Worm (Caenorhabditis elegans) whole organism, L4 larva: Measurements from ENCODE around the gene C25F9.5.

Source experiments
- D1046.2 ChIP-seq: fragments of 200-800 bp; sonication (Bioruptor generic); IDR thresholded peaks from 2 replicates; pipeline ENCODE4 v1.3.6; 2022; ENCODE audit warnings: missing genetic modification characterization, missing compliant biosample characterization
- R02D3.7 ChIP-seq: fragments of 150-350 bp; sonication (generic microtip); optimal IDR thresholded peaks from 3 replicates; lab custom pipeline; 2014; ENCODE audit warnings: missing biosample characterization, missing genetic modification characterization
- Y5F2A.4 ChIP-seq: fragments of 200-800 bp; sonication (Bioruptor generic); optimal IDR thresholded peaks from 2 replicates; lab custom pipeline; 2018; ENCODE audit warnings: mild to moderate bottlenecking, missing genetic modification characterization, missing compliant biosample characterization
- Y75B8A.6 ChIP-seq: fragments of 200-800 bp; sonication (Bioruptor generic); IDR thresholded peaks from 2 replicates; pipeline ENCODE4 v1.3.6; 2022; ENCODE audit warnings: missing genetic modification reagents, missing genetic modification characterization, missing compliant biosample characterization
- ama-1 ChIP-seq: fragments of 150-350 bp; optimal IDR thresholded peaks from 2 replicates; lab custom pipeline; 2014; ENCODE audit warnings: inconsistent platforms, mixed read lengths
- attf-4 ChIP-seq: sonication (generic microtip); optimal IDR thresholded peaks from 3 replicates; lab custom pipeline; 2017; ENCODE audit warnings: missing biosample characterization, missing genetic modification characterization
- daf-12 ChIP-seq: fragments of 150-350 bp; optimal IDR thresholded peaks from 2 replicates; lab custom pipeline; 2014; ENCODE audit warnings: missing biosample characterization, missing genetic modification reagents, missing genetic modification characterization
- daf-8 ChIP-seq: fragments of 200-800 bp; sonication (Bioruptor generic); IDR thresholded peaks from 2 replicates; pipeline ENCODE4 v1.3.6; 2022; ENCODE audit warnings: missing genetic modification characterization, missing compliant biosample characterization
- dmd-8 ChIP-seq: fragments of 200-800 bp; sonication (Bioruptor generic); IDR thresholded peaks from 2 replicates; pipeline ENCODE4 v1.3.6; 2022; ENCODE audit warnings: missing genetic modification characterization, missing compliant biosample characterization
- dve-1 ChIP-seq: sonication (generic microtip); optimal IDR thresholded peaks from 2 replicates; lab custom pipeline; 2017; ENCODE audit warnings: antibody characterized with exemption, mild to moderate bottlenecking, missing genetic modification characterization, missing compliant biosample characterization; ENCODE audit not compliant: insufficient read depth
- egl-27 ChIP-seq: sonication (generic microtip); optimal IDR thresholded peaks from 3 replicates; lab custom pipeline; 2017; ENCODE audit warnings: missing biosample characterization, missing genetic modification reagents, missing genetic modification characterization
- fkh-10 ChIP-seq: fragments of 150-350 bp; optimal IDR thresholded peaks from 2 replicates; lab custom pipeline; 2014; ENCODE audit warnings: missing biosample characterization, missing genetic modification reagents, missing genetic modification characterization
- fos-1 ChIP-seq: fragments of 150-350 bp; optimal IDR thresholded peaks from 2 replicates; lab custom pipeline; 2014; ENCODE audit warnings: missing biosample characterization, missing genetic modification characterization
- hlh-11 ChIP-seq: fragments of 200-800 bp; sonication (Bioruptor generic); optimal IDR thresholded peaks from 2 replicates; lab custom pipeline; 2018; ENCODE audit warnings: mild to moderate bottlenecking, missing genetic modification characterization, missing compliant biosample characterization
- hlh-30 ChIP-seq: sonication (generic microtip); optimal IDR thresholded peaks from 2 replicates; lab custom pipeline; 2017; ENCODE audit warnings: antibody characterized with exemption, mild to moderate bottlenecking, missing genetic modification characterization, missing compliant biosample characterization; ENCODE audit not compliant: insufficient read depth
- lin-38 ChIP-seq: fragments of 200-800 bp; sonication (Bioruptor generic); IDR thresholded peaks from 2 replicates; pipeline ENCODE4 v1.3.6; 2022; ENCODE audit warnings: missing genetic modification reagents, missing genetic modification characterization, missing compliant biosample characterization
- mep-1 ChIP-seq: fragments of 150-350 bp; sonication (generic microtip); optimal IDR thresholded peaks from 3 replicates; lab custom pipeline; 2014; ENCODE audit warnings: missing biosample characterization, missing genetic modification characterization
- mes-2 ChIP-seq: sonication (generic microtip); optimal IDR thresholded peaks from 2 replicates; lab custom pipeline; 2016; ENCODE audit warnings: missing genotype, mild to moderate bottlenecking, missing genetic modification characterization, missing compliant biosample characterization; ENCODE audit not compliant: poor library complexity, severe bottlenecking
- mxl-2 ChIP-seq: fragments of 200-800 bp; sonication (Bioruptor generic); conservative IDR thresholded peaks from 2 replicates; pipeline ENCODE4 v1.3.6; 2022; ENCODE audit warnings: missing genetic modification reagents, missing genetic modification characterization, missing compliant biosample characterization
- mxl-3 ChIP-seq: fragments of 200-800 bp; sonication (Bioruptor generic); optimal IDR thresholded peaks from 2 replicates; lab custom pipeline; 2018; ENCODE audit warnings: mild to moderate bottlenecking, missing genetic modification characterization, missing compliant biosample characterization
- nhr-102 ChIP-seq: sonication (generic microtip); optimal IDR thresholded peaks from 2 replicates; lab custom pipeline; 2016; ENCODE audit warnings: mild to moderate bottlenecking, missing genetic modification characterization, moderate library complexity, missing compliant biosample characterization
- nhr-28 ChIP-seq: fragments of 150-350 bp; optimal IDR thresholded peaks from 2 replicates; lab custom pipeline; 2014; ENCODE audit warnings: missing biosample characterization, missing genetic modification characterization
- nhr-42 ChIP-seq: fragments of 200-800 bp; sonication (Bioruptor generic); IDR thresholded peaks from 2 replicates; pipeline ENCODE4 v1.3.6; 2022; ENCODE audit warnings: missing genetic modification characterization, missing compliant biosample characterization
- nhr-48 ChIP-seq: sonication (generic microtip); optimal IDR thresholded peaks from 2 replicates; lab custom pipeline; 2016; ENCODE audit warnings: mild to moderate bottlenecking, missing genetic modification characterization, missing compliant biosample characterization
- pha-4 ChIP-seq, 2 experiments: fragments of 150-350 bp in 1 of 2; fragments of 200-800 bp in 1 of 2; sonication (Bioruptor generic) in 1 of 2; IDR thresholded peaks in 1 of 2; optimal IDR thresholded peaks in 1 of 2; 2 replicates each; pipeline versions ENCODE4 v1.3.6 to Lab custom; 2014 to 2022; ENCODE audit warnings: missing genetic modification characterization in 2 of 2, missing genetic modification reagents in 2 of 2, missing biosample characterization in 1 of 2, missing compliant biosample characterization in 1 of 2
- php-3 ChIP-seq: fragments of 200-800 bp; sonication (Bioruptor generic); IDR thresholded peaks from 2 replicates; pipeline ENCODE4 v1.3.6; 2022; ENCODE audit warnings: missing genetic modification reagents, missing genetic modification characterization, missing compliant biosample characterization
- pqm-1 ChIP-seq: sonication (generic microtip); optimal IDR thresholded peaks from 2 replicates; lab custom pipeline; 2017; ENCODE audit warnings: missing biosample characterization, missing genetic modification characterization
- rbr-2 ChIP-seq: sonication (generic microtip); optimal IDR thresholded peaks from 2 replicates; lab custom pipeline; 2016; ENCODE audit warnings: missing genotype, missing genetic modification characterization, missing compliant biosample characterization
- set-16 ChIP-seq: fragments of 200-800 bp; sonication (Bioruptor generic); IDR thresholded peaks from 2 replicates; pipeline ENCODE4 v1.3.6; 2022; ENCODE audit warnings: missing genetic modification reagents, missing genetic modification characterization, missing compliant biosample characterization
- unc-130 ChIP-seq: sonication (generic microtip); optimal IDR thresholded peaks from 2 replicates; lab custom pipeline; 2016; ENCODE audit warnings: missing genetic modification reagents, missing genetic modification characterization, missing compliant biosample characterization
- unc-62 ChIP-seq, 3 experiments: fragments of 150-350 bp in 1 of 3; sonication (generic microtip); optimal IDR thresholded peaks in 2 of 3; peaks in 1 of 3; 1 replicate in 1 of 3; 2 replicates in 2 of 3; lab custom pipeline; 2014 to 2017; ENCODE audit warnings: missing biosample characterization in 3 of 3, missing genetic modification characterization in 3 of 3, missing genetic modification reagents in 3 of 3, missing genotype in 1 of 3
- zag-1 ChIP-seq: fragments of 150-350 bp; optimal IDR thresholded peaks from 2 replicates; lab custom pipeline; 2014; ENCODE audit warnings: missing biosample characterization, missing genetic modification characterization
- zip-2 ChIP-seq: fragments of 150-350 bp; optimal IDR thresholded peaks from 2 replicates; lab custom pipeline; 2014; ENCODE audit warnings: missing biosample characterization, missing genetic modification characterization
- ztf-7 ChIP-seq: fragments of 150-350 bp; optimal IDR thresholded peaks from 2 replicates; lab custom pipeline; 2014; ENCODE audit warnings: missing biosample characterization, missing genetic modification characterization

The C25F9.5 gene

DNA sequence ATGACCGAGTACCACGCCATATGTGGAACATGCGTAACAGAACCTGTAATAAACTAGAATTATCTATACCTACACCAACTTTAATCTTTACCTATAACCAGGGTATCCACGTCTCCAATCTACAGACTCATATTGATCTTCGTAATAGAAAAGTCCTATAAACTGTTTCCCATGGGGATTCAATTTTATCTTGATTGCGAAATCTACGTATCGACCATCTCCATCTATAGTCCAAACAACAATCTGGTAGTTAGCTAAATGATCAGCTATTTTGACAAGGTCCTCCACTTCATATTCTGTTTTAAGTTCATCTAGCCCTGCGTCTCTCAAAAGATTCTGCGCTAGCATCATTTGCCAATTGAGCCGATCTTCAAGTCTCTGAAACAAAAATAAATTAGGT lies 18.9 kb upstream of the C25F9.5 start:
- TF ChIP-seq Y75B8A.6 (GFP tag; lab: Robert Waterston, UW) (0 out of 2 replicates have a peak, but pooled peaks have one; percentile 47), D1046.2 (GFP tag; lab: Robert Waterston, UW) (no peak)

DNA sequence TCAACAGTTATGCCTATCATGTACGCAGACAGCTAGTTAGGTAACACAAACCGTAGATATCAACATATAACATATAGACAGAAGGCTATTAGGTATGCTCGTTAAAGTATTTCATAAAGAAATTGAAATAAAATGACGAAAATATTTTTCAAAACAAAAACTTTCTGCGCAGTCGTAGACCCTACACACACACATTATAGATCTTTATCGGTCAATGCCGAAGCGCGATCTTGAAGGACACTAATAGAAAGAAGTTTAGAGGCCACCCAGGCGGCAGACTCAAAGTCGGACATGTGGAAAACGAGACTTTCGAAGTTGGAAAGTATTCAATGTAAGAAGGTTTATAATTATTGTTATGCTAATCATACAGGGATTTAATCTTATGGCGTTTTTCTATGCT lies 18.3 kb upstream of the C25F9.5 start:
- TF ChIP-seq mxl-2 (GFP tag; lab: Robert Waterston, UW) (no peak), nhr-102 (tag; lab: Kevin White, UChicago) (no peak), egl-27 (tag; lab: Kevin White, UChicago) (no peak), rbr-2 (tag; lab: Kevin White, UChicago) (no peak), nhr-48 (tag; lab: Kevin White, UChicago) (no peak), ztf-7 (no peak)

DNA sequence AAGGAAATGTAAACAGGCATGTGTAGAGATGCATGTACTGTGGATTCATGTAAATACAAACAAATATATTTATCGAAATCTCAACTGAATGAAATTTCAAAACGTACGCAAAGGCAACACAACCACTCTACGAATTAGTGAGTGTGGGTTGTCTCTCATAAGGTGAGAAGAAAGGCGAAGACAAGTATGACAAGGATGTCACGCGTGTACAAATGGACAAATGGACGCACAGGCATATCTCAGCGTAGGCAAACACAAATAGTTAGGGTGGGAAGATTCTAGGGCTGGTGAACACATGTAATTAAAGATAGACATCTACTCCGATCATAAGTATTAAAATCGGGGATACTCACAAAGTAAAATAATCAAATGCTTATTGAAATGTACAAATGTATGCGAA lies 17.4 kb upstream of the C25F9.5 start:
- TF ChIP-seq ama-1 (lab: Kevin White, UChicago) (no peak), zag-1 (tag; lab: Kevin White, UChicago) (no peak), hlh-11 (peak; percentile 11), mxl-3 (peak; percentile 19), unc-130 (GFP tag; lab: Kevin White, UChicago) (no peak), hlh-30 (peak; percentile 77), attf-4 (tag; lab: Kevin White, UChicago) (no peak), unc-62 (GFP tag; optimal IDR thresholded peaks at IDR 0.05 in 1 of 2; lab: Kevin White, UChicago) (peak in 1 of 2 experiments; percentile 61), unc-62 (tag; optimal IDR thresholded peaks at IDR 0.05; lab: Kevin White, UChicago) (no peak)

DNA sequence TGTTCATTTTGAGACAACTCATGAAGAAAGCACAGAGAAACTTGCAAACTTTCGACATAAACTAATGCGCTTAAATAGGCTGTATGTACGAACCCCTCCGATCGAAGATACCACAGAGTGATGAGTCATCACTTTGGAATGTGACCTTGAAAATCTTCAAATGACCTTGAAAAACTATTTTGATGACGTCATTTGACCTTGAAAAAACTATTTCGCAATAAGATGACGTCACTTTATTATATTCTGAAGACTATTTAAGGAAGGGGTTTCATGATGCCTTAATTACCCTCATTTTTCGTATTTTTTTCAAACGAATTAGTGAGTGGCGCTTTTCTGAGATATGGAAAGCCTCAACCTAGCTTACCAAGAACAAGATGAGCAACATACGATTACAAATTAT lies 10.5 kb upstream of the C25F9.5 start, which contains the start of gene C25F9.2:
Gene C25F9.2 (plus strand): TSS at position 341 of the 400 bp plus-strand sequence.
- no peak for TF ChIP-seq zip-2 (tag; lab: Kevin White, UChicago)
- TF ChIP-seq lin-38 (GFP tag; lab: Robert Waterston, UW): no peak
- no peak for TF ChIP-seq dmd-8
- TF ChIP-seq pha-4 (GFP tag; IDR thresholded peaks at IDR 0.05; lab: Robert Waterston, UW): no peak
- TF ChIP-seq pha-4 (tag; optimal IDR thresholded peaks at IDR 0.05; lab: Kevin White, UChicago): no peak
- TF ChIP-seq mxl-2 (GFP tag; lab: Robert Waterston, UW): no peak
- TF ChIP-seq fkh-10 (GFP tag; lab: Kevin White, UChicago): no peak
- no peak for TF ChIP-seq mep-1 (tag; lab: Kevin White, UChicago)
- no peak for TF ChIP-seq fos-1 (tag; lab: Kevin White, UChicago)
- no peak for TF ChIP-seq daf-8 (GFP tag; lab: Robert Waterston, UW)
- TF ChIP-seq nhr-102 (tag; lab: Kevin White, UChicago): no peak
- no peak for TF ChIP-seq Y5F2A.4 (GFP tag; lab: Kevin White, UChicago)
- no peak for TF ChIP-seq unc-62 (GFP tag; optimal IDR thresholded peaks at IDR 0.05 in 1 of 2; lab: Kevin White, UChicago)
- TF ChIP-seq unc-62 (tag; optimal IDR thresholded peaks at IDR 0.05; lab: Kevin White, UChicago): no peak
- TF ChIP-seq mes-2 (tag; lab: Kevin White, UChicago): no peak

DNA sequence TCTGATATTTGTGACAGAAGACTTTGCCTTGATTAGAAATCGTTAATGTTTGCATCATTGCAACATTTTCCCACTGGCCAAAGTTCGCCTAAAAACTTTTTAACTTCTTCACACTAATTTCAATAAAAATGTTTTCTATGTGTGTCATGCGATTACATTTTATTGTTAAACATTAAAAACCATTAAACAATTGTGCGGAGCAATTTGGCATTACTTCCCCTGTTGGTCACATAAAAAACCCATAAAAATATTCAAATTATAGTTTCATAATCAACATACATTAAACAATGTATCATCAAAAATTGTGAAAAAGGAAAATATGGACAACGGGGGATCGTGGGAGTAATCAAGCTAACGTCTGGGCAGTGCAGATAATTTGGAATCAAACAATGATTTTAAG lies 8.6 kb upstream of the C25F9.5 start:
- TF ChIP-seq php-3 (GFP tag; lab: Robert Waterston, UW) (peak; percentile 94), nhr-28 (tag; lab: Kevin White, UChicago) (peak; percentile 6)
- TF ChIP-seq, all 104 proteins: peak for 2; not testable (repeated sequence) for 102

DNA sequence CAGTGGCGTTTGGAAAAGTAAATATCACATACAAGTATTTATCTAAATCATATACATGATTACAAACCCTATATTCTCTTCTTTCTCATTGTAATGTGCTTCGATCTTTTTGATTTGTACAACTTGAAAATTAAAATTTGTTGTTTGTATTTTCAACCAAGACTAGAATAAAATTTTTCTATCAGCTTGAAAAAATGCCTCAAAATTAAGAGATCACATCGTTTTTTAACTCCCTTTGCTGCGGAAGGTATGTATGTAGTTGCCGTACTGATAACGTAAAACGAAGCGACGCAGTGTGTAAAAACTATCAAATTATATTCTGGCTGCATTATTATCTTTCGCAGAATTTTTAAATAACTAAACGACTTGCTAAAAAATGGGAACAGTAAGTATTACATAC lies 7.2 kb upstream of the C25F9.5 start, which contains the start of gene C25F9.15:
Gene C25F9.15 (plus strand): TSS at position 301 of the 400 bp plus-strand sequence.
- TF ChIP-seq dve-1 (tag; lab: Kevin White, UChicago): peak; percentile 30
- peak; percentile 34 for TF ChIP-seq pqm-1
- no peak for TF ChIP-seq Y5F2A.4 (GFP tag; lab: Kevin White, UChicago)
- TF ChIP-seq nhr-42 (GFP tag; lab: Robert Waterston, UW): no peak
- peak; percentile 30 for TF ChIP-seq nhr-28 (tag; lab: Kevin White, UChicago)
- TF ChIP-seq nhr-102 (tag; lab: Kevin White, UChicago): no peak
- no peak for TF ChIP-seq set-16 (GFP tag; lab: Robert Waterston, UW)
- TF ChIP-seq pha-4 (GFP tag; IDR thresholded peaks at IDR 0.05; lab: Robert Waterston, UW): no peak
- TF ChIP-seq pha-4 (tag; optimal IDR thresholded peaks at IDR 0.05; lab: Kevin White, UChicago): no peak
- TF ChIP-seq R02D3.7 (tag; lab: Kevin White, UChicago): no peak
- no peak for TF ChIP-seq daf-12 (tag; lab: Kevin White, UChicago)
- TF ChIP-seq Y75B8A.6 (GFP tag; lab: Robert Waterston, UW): no peak
